Fruit fly (Drosophila melanogaster) whole organism, embryonic: ENCODE data around the gene CG8206.

ENCODE experiments used
- Atf6 ChIP-seq: fragments of 200-800 bp; sonication (Bioruptor generic); IDR thresholded peaks from 2 replicates; pipeline ENCODE4 v1.3.6; 2022; ENCODE audit warnings: missing biosample characterization, missing genetic modification characterization
- Bgb ChIP-seq: fragments of 200-800 bp; sonication (Bioruptor generic); IDR thresholded peaks from 2 replicates; pipeline ENCODE4 v1.3.6; 2022; ENCODE audit warnings: missing biosample characterization, missing genetic modification characterization; ENCODE audit not compliant: partially characterized antibody
- CG10267 ChIP-seq: fragments of 200-800 bp; sonication (Bioruptor generic); optimal IDR thresholded peaks from 2 replicates; lab custom pipeline; 2018; ENCODE audit warnings: missing biosample characterization, mild to moderate bottlenecking, missing genetic modification characterization, moderate library complexity
- CG12104 ChIP-seq: fragments of 200-800 bp; sonication (Bioruptor generic); optimal IDR thresholded peaks from 3 replicates; lab custom pipeline; 2016; ENCODE audit warnings: missing biosample characterization, missing genetic modification characterization
- CG12219 ChIP-seq: fragments of 200-800 bp; sonication (Bioruptor generic); optimal IDR thresholded peaks from 3 replicates; lab custom pipeline; 2018; ENCODE audit warnings: missing biosample characterization, mild to moderate bottlenecking, missing genetic modification characterization
- CG13287 ChIP-seq: fragments of 200-800 bp; sonication (Bioruptor generic); IDR thresholded peaks from 2 replicates; pipeline ENCODE4 v1.3.6; 2022; ENCODE audit warnings: missing biosample characterization, missing genetic modification characterization; ENCODE audit not compliant: partially characterized antibody
- CG14014 ChIP-seq: fragments of 200-800 bp; sonication (Bioruptor generic); IDR thresholded peaks from 2 replicates; pipeline ENCODE4 v1.3.6; 2022; ENCODE audit warnings: missing biosample characterization, missing genetic modification characterization
- CG14441 ChIP-seq: fragments of 200-800 bp; sonication (Bioruptor generic); IDR thresholded peaks from 2 replicates; pipeline ENCODE4 v1.3.6; 2022; ENCODE audit warnings: missing biosample characterization, missing genetic modification characterization
- CG1603 ChIP-seq: fragments of 200-800 bp; sonication (Bioruptor generic); optimal IDR thresholded peaks from 2 replicates; lab custom pipeline; 2019; ENCODE audit warnings: missing biosample characterization, mild to moderate bottlenecking, missing genetic modification characterization, moderate library complexity
- CG30403 ChIP-seq: fragments of 200-800 bp; sonication (Bioruptor generic); optimal IDR thresholded peaks from 3 replicates; lab custom pipeline; 2016; ENCODE audit warnings: missing biosample characterization, missing genetic modification characterization
- CG34422 ChIP-seq: fragments of 200-800 bp; sonication (Bioruptor generic); IDR thresholded peaks from 3 replicates; pipeline ENCODE4 v1.3.6; 2022; ENCODE audit warnings: missing biosample characterization, missing genetic modification characterization
- CG3995 ChIP-seq: fragments of 200-800 bp; sonication (Bioruptor generic); optimal IDR thresholded peaks from 3 replicates; lab custom pipeline; 2016; ENCODE audit warnings: missing biosample characterization, missing genetic modification characterization
- CG4328 ChIP-seq: fragments of 200-800 bp; sonication (Bioruptor generic); optimal IDR thresholded peaks from 3 replicates; lab custom pipeline; 2017; ENCODE audit warnings: missing biosample characterization, missing genetic modification reagents, missing genetic modification characterization
- CG7556 ChIP-seq: fragments of 200-800 bp; sonication (Bioruptor generic); optimal IDR thresholded peaks from 2 replicates; lab custom pipeline; 2017; ENCODE audit warnings: missing biosample characterization, mild to moderate bottlenecking, missing genetic modification characterization
- CG7786 ChIP-seq: fragments of 200-800 bp; sonication (Bioruptor generic); optimal IDR thresholded peaks from 2 replicates; lab custom pipeline; 2016; ENCODE audit warnings: missing biosample characterization, missing genetic modification characterization
- CG7963 ChIP-seq: fragments of 200-800 bp; sonication (Bioruptor generic); IDR thresholded peaks from 3 replicates; pipeline ENCODE4 v1.3.6; 2022; ENCODE audit warnings: missing biosample characterization, missing genetic modification characterization; ENCODE audit not compliant: partially characterized antibody
- CG9437 ChIP-seq: fragments of 200-800 bp; sonication (Bioruptor generic); optimal IDR thresholded peaks from 2 replicates; lab custom pipeline; 2018; ENCODE audit warnings: missing biosample characterization, mild to moderate bottlenecking, missing genetic modification characterization
- CG9727 ChIP-seq: fragments of 200-800 bp; sonication (Bioruptor generic); optimal IDR thresholded peaks from 3 replicates; lab custom pipeline; 2017; ENCODE audit warnings: missing biosample characterization, mild to moderate bottlenecking, missing genetic modification characterization
- Dfd ChIP-seq, 2 experiments: fragments of >200 bp; optimal IDR thresholded peaks; 2 replicates each; lab custom pipeline; 2017; ENCODE audit warnings: missing biosample characterization in 2 of 2, missing genetic modification characterization in 2 of 2
- Dip3 ChIP-seq: fragments of 200-800 bp; sonication (Bioruptor generic); optimal IDR thresholded peaks from 3 replicates; lab custom pipeline; 2016; ENCODE audit warnings: missing biosample characterization, missing genetic modification characterization
- Dll ChIP-seq: fragments of 200-800 bp; sonication (Bioruptor generic); IDR thresholded peaks from 4 replicates; pipeline ENCODE4 v1.3.6; 2022; ENCODE audit warnings: missing biosample characterization, missing genetic modification characterization; ENCODE audit not compliant: partially characterized antibody
- Dref ChIP-seq: fragments of 200-800 bp; sonication (Bioruptor generic); IDR thresholded peaks from 2 replicates; pipeline ENCODE4 v1.3.6; 2022; ENCODE audit warnings: missing biosample characterization, missing genetic modification characterization
- Hey ChIP-seq: fragments of 200-800 bp; sonication (Bioruptor generic); optimal IDR thresholded peaks from 3 replicates; lab custom pipeline; 2018; ENCODE audit warnings: missing biosample characterization, mild to moderate bottlenecking, missing genetic modification characterization
- Hmx ChIP-seq: fragments of 200-800 bp; sonication (Bioruptor generic); optimal IDR thresholded peaks from 2 replicates; lab custom pipeline; 2016; ENCODE audit warnings: missing biosample characterization, missing genetic modification characterization
- MBD-R2 ChIP-seq: fragments of 200-800 bp; sonication (Bioruptor generic); IDR thresholded peaks from 2 replicates; pipeline ENCODE4 v1.3.6; 2022; ENCODE audit warnings: missing biosample characterization, missing genetic modification characterization
- MESR4 ChIP-seq: fragments of 200-800 bp; sonication (Bioruptor generic); optimal IDR thresholded peaks from 2 replicates; lab custom pipeline; 2018; ENCODE audit warnings: missing biosample characterization, mild to moderate bottlenecking, missing genetic modification characterization, moderate library complexity
- Med ChIP-seq: fragments of 200-800 bp; sonication (Bioruptor generic); peaks from one replicate; lab custom pipeline; 2016; ENCODE audit warnings: missing biosample characterization, missing genetic modification characterization, mild to moderate bottlenecking, inconsistent platforms, moderate library complexity
- Nf-YB ChIP-seq: fragments of 200-800 bp; sonication (Bioruptor generic); optimal IDR thresholded peaks from 3 replicates; lab custom pipeline; 2019; ENCODE audit warnings: missing biosample characterization, mild to moderate bottlenecking, missing genetic modification characterization, moderate library complexity
- Pdp1 ChIP-seq, 2 experiments: fragments of 200-800 bp; sonication (Bioruptor generic); optimal IDR thresholded peaks; 3 replicates each; lab custom pipeline; 2016; ENCODE audit warnings: missing biosample characterization in 2 of 2, missing genetic modification characterization in 2 of 2, mild to moderate bottlenecking in 1 of 2, moderate library complexity in 1 of 2
- Poxn ChIP-seq: fragments of 200-800 bp; sonication (Bioruptor generic); IDR thresholded peaks from 2 replicates; pipeline ENCODE4 v1.3.6; 2022; ENCODE audit warnings: missing biosample characterization, missing genetic modification characterization
- Ravus ChIP-seq: fragments of 200-800 bp; sonication (Bioruptor generic); IDR thresholded peaks from 2 replicates; pipeline ENCODE4 v1.3.6; 2022; ENCODE audit warnings: missing biosample characterization, missing genetic modification characterization
- Scr ChIP-seq: fragments of 200-800 bp; sonication (Bioruptor generic); IDR thresholded peaks from 2 replicates; pipeline ENCODE4 v1.3.6; 2022; ENCODE audit warnings: missing biosample characterization, missing genetic modification characterization; ENCODE audit not compliant: partially characterized antibody
- Sry-δ ChIP-seq: fragments of 200-800 bp; sonication (Bioruptor generic); optimal IDR thresholded peaks from 2 replicates; lab custom pipeline; 2016; ENCODE audit warnings: missing biosample characterization, missing genetic modification characterization
- Taf1 ChIP-seq: fragments of 200-800 bp; sonication (Bioruptor generic); IDR thresholded peaks from 2 replicates; pipeline ENCODE4 v1.3.6; 2022; ENCODE audit warnings: missing biosample characterization, missing genetic modification characterization
- bbx ChIP-seq: fragments of 200-800 bp; sonication (Bioruptor generic); IDR thresholded peaks from 2 replicates; pipeline ENCODE4 v1.3.6; 2022; ENCODE audit warnings: missing biosample characterization, missing genetic modification characterization; ENCODE audit not compliant: partially characterized antibody
- cato ChIP-seq: fragments of 200-800 bp; sonication (Bioruptor generic); optimal IDR thresholded peaks from 2 replicates; lab custom pipeline; 2016; ENCODE audit warnings: missing biosample characterization, missing genetic modification characterization, borderline replicate concordance
- fd102C ChIP-seq: fragments of 200-800 bp; sonication (Bioruptor generic); optimal IDR thresholded peaks from 2 replicates; lab custom pipeline; 2018; ENCODE audit warnings: missing biosample characterization, mild to moderate bottlenecking, missing genetic modification characterization, moderate library complexity
- fd3F ChIP-seq: fragments of 200-800 bp; sonication (Bioruptor generic); optimal IDR thresholded peaks from 2 replicates; lab custom pipeline; 2018; ENCODE audit warnings: missing biosample characterization, mild to moderate bottlenecking, missing genetic modification characterization, moderate library complexity
- gfzf ChIP-seq: fragments of 200-800 bp; sonication (Bioruptor generic); optimal IDR thresholded peaks from 2 replicates; lab custom pipeline; 2016; ENCODE audit warnings: missing biosample characterization, mild to moderate bottlenecking, missing genetic modification characterization, moderate library complexity
- inv ChIP-seq: fragments of 200-800 bp; sonication (Bioruptor generic); IDR thresholded peaks from 2 replicates; pipeline ENCODE4 v1.3.6; 2022; ENCODE audit warnings: missing biosample characterization, missing genetic modification characterization; ENCODE audit not compliant: partially characterized antibody
- kay ChIP-seq: fragments of 200-800 bp; sonication (Bioruptor generic); optimal IDR thresholded peaks from 2 replicates; lab custom pipeline; 2016; ENCODE audit warnings: missing biosample characterization, missing genetic modification characterization
- pzg ChIP-seq: fragments of 200-800 bp; sonication (Bioruptor generic); optimal IDR thresholded peaks from 3 replicates; lab custom pipeline; 2018; ENCODE audit warnings: missing biosample characterization, mild to moderate bottlenecking, missing genetic modification characterization, moderate library complexity
- sens ChIP-seq: fragments of 200-800 bp; sonication (Bioruptor generic); peaks from one replicate; lab custom pipeline; 2016; ENCODE audit warnings: missing biosample characterization, missing genetic modification characterization
- stc ChIP-seq: fragments of 200-800 bp; sonication (Bioruptor generic); IDR thresholded peaks from 2 replicates; pipeline ENCODE4 v1.3.6; 2022; ENCODE audit warnings: missing biosample characterization, missing genetic modification characterization
- vnd ChIP-seq: fragments of 200-800 bp; sonication (Bioruptor generic); IDR thresholded peaks from 3 replicates; pipeline ENCODE4 v1.3.6; 2022; ENCODE audit warnings: missing biosample characterization, missing genetic modification characterization; ENCODE audit not compliant: partially characterized antibody
- wor ChIP-seq: fragments of 200-800 bp; sonication (Bioruptor generic); IDR thresholded peaks from 2 replicates; pipeline ENCODE4 v1.3.6; 2022; ENCODE audit warnings: missing biosample characterization, missing genetic modification characterization

The CG8206 gene

dm6 chrX:15760447-15761297, 21.6 kb downstream of the CG8206 start, which contains the start of the genes Graf and mRpL3 (continued):
- TF ChIP-seq Atf6 (GFP tag; lab: Robert Waterston, UW) = no peak
- no peak for TF ChIP-seq CG14014 (GFP tag; lab: Robert Waterston, UW)
- TF ChIP-seq CG7556 (GFP tag; lab: Kevin White, UChicago) = no peak
- peak; percentile 91 for TF ChIP-seq CG7963 (GFP tag; lab: Robert Waterston, UW)
- TF ChIP-seq fd3F = no peak
- peak; percentile 93 for TF ChIP-seq Bgb (GFP tag; lab: Robert Waterston, UW)
- TF ChIP-seq CG12104 (GFP tag; lab: Kevin White, UChicago) = no peak
- TF ChIP-seq Dfd (GFP tag; optimal IDR thresholded peaks at IDR 0.05; lab: Kevin White, UChicago) = no peak
- no peak for TF ChIP-seq Hey (tag; lab: Kevin White, UChicago)
- TF ChIP-seq Med (GFP tag; lab: Kevin White, UChicago) = peak; percentile 48
- TF ChIP-seq CG1603 = peak; percentile 33
- TF ChIP-seq bbx (GFP tag; lab: Robert Waterston, UW) = peak; percentile 96
- TF ChIP-seq CG4328 (GFP tag; lab: Kevin White, UChicago) = no peak
- TF ChIP-seq, all 482 proteins: peak for 77

DNA sequence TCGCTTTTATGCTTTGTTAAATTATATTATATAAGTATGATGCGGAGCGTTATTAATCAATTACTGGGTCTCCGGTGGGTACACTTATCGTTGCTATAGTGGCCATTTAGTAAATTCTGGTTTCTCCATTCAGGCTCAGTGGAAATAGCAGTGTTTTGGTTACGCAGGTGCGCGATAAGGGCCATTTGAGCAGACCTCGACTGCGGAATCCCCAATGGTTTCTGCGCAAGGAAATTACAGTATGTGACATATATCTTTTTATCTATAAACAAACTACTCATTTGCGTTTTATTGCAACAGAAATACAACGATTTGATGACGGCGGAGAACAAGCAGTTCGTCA, 22.2 kb downstream of the CG8206 start:
- TF ChIP-seq Dll (GFP tag; lab: Robert Waterston, UW) = peak; percentile 55; the same call in 3 of the 4 replicates
- peak; percentile 46 for TF ChIP-seq MBD-R2 (GFP tag; lab: Robert Waterston, UW)
- TF ChIP-seq Dip3 (GFP tag; lab: Kevin White, UChicago) = no peak
- no peak for TF ChIP-seq CG7786 (GFP tag; lab: Kevin White, UChicago)
- no peak for TF ChIP-seq CG34422
- peak; percentile 53 for TF ChIP-seq MESR4 (GFP tag; lab: Kevin White, UChicago)
- peak; percentile 11; the same call in 1 of the 2 replicates for TF ChIP-seq CG13287
- TF ChIP-seq wor (GFP tag; lab: Robert Waterston, UW) = no peak
- TF ChIP-seq inv (GFP tag; lab: Robert Waterston, UW) = 0 out of 2 replicates have a peak, but pooled peaks have one; percentile 4
- peak; percentile 32; the same call in 1 of the 2 replicates for TF ChIP-seq Scr (GFP tag; lab: Robert Waterston, UW)
- peak in 1 of 2 experiments; percentile 87 for TF ChIP-seq Pdp1 (GFP tag; optimal IDR thresholded peaks at IDR 0.05; lab: Kevin White, UChicago)

- TF ChIP-seq gfzf (GFP tag; lab: Kevin White, UChicago) (peak; percentile 67), CG30403 (GFP tag; lab: Kevin White, UChicago) (no peak), CG10267 (peak; percentile 5), CG9727 (GFP tag; lab: Kevin White, UChicago) (no peak), pzg (GFP tag; lab: Kevin White, UChicago) (peak; percentile 63), stc (no peak), fd3F (no peak), CG9437 (GFP tag; lab: Kevin White, UChicago) (peak; percentile 41), Sry-δ (GFP tag; lab: Kevin White, UChicago) (peak; percentile 24), kay (GFP tag; lab: Kevin White, UChicago) (no peak), Taf1 (GFP tag; lab: Robert Waterston, UW) (no peak), Dref (GFP tag; lab: Robert Waterston, UW) (peak; percentile 83), vnd (0 out of 3 replicates have a peak, but pooled peaks have one; percentile 25), Hmx (GFP tag; lab: Kevin White, UChicago) (no peak), Poxn (GFP tag; lab: Robert Waterston, UW) (no peak), sens (no peak), Ravus (GFP tag; lab: Robert Waterston, UW) (no peak), Nf-YB (GFP tag; lab: Kevin White, UChicago) (no peak), CG3995 (GFP tag; lab: Kevin White, UChicago) (peak; percentile 4), MESR4 (GFP tag; lab: Kevin White, UChicago) (peak; percentile 39), cato (GFP tag; lab: Kevin White, UChicago) (no peak), CG14441 (no peak), fd102C (GFP tag; lab: Kevin White, UChicago) (no peak), CG12219 (no peak)
Measured at dm6 chrX:15762723-15763122, 23.7 kb downstream of the CG8206 start, which contains the start of gene Polr3A. Polr3A (plus strand) TSS chrX:15762956.
